Worm (Caenorhabditis elegans) whole organism, late embryonic: Measurements from ENCODE around the gene srw-14.
"Not testable (repeated sequence)": the region's sequence is repeated elsewhere in the genome, so short reads cannot be mapped to it uniquely, and the experiment has no call there.

Experiments
- C08G9.2 ChIP-seq: sonication (generic microtip); optimal IDR thresholded peaks from 2 replicates; lab custom pipeline; 2016; ENCODE audit warnings: mild to moderate bottlenecking, missing genetic modification characterization, moderate library complexity, missing compliant biosample characterization
- C38D4.7 ChIP-seq: fragments of 200-800 bp; sonication (Bioruptor generic); optimal IDR thresholded peaks from 2 replicates; lab custom pipeline; 2018; ENCODE audit warnings: mild to moderate bottlenecking, missing genetic modification characterization, moderate library complexity, missing compliant biosample characterization
- Y22D7AL.16 ChIP-seq: sonication (generic microtip); optimal IDR thresholded peaks from 2 replicates; lab custom pipeline; 2016; ENCODE audit warnings: missing genetic modification characterization, missing compliant biosample characterization
- ama-1 ChIP-seq: fragments of 150-350 bp; optimal IDR thresholded peaks from 2 replicates; lab custom pipeline; 2014
- ceh-14 ChIP-seq: sonication (generic microtip); optimal IDR thresholded peaks from 2 replicates; lab custom pipeline; 2016; ENCODE audit warnings: missing genotype, missing genetic modification characterization, missing compliant biosample characterization
- ceh-18 ChIP-seq: sonication (generic microtip); optimal IDR thresholded peaks from 2 replicates; lab custom pipeline; 2016; ENCODE audit warnings: missing genetic modification characterization, missing compliant biosample characterization
- ceh-31 ChIP-seq: sonication (generic microtip); optimal IDR thresholded peaks from 2 replicates; lab custom pipeline; 2016; ENCODE audit warnings: missing genetic modification characterization, missing compliant biosample characterization
- ceh-48 ChIP-seq: sonication (generic microtip); optimal IDR thresholded peaks from 2 replicates; lab custom pipeline; 2016; ENCODE audit warnings: missing genetic modification characterization, inconsistent platforms, missing compliant biosample characterization
- ceh-6 ChIP-seq: fragments of 200-800 bp; sonication (Bioruptor generic); optimal IDR thresholded peaks from 2 replicates; lab custom pipeline; 2018; ENCODE audit warnings: mild to moderate bottlenecking, missing genetic modification characterization, missing compliant biosample characterization
- ceh-9 ChIP-seq: sonication (generic microtip); optimal IDR thresholded peaks from 2 replicates; lab custom pipeline; 2016; ENCODE audit warnings: mild to moderate bottlenecking, missing genetic modification characterization, inconsistent platforms, missing compliant biosample characterization
- dmd-4 ChIP-seq: sonication (generic microtip); optimal IDR thresholded peaks from 2 replicates; lab custom pipeline; 2016; ENCODE audit warnings: borderline replicate concordance, missing genetic modification characterization, missing compliant biosample characterization
- elt-2 ChIP-seq: sonication (generic microtip); optimal IDR thresholded peaks from 2 replicates; lab custom pipeline; 2016; ENCODE audit warnings: missing genetic modification reagents, missing genetic modification characterization, missing compliant biosample characterization
- fax-1 ChIP-seq: sonication (generic microtip); optimal IDR thresholded peaks from 2 replicates; lab custom pipeline; 2016; ENCODE audit warnings: missing genotype, missing genetic modification characterization, missing compliant biosample characterization
- hlh-13 ChIP-seq: fragments of 200-800 bp; sonication (Bioruptor generic); optimal IDR thresholded peaks from 2 replicates; lab custom pipeline; 2018; ENCODE audit warnings: mild to moderate bottlenecking, missing genetic modification characterization, missing compliant biosample characterization
- hlh-6 ChIP-seq: sonication (generic microtip); optimal IDR thresholded peaks from 2 replicates; lab custom pipeline; 2016; ENCODE audit warnings: missing genotype, missing genetic modification characterization, missing compliant biosample characterization
- lim-6 ChIP-seq: sonication (generic microtip); optimal IDR thresholded peaks from 2 replicates; lab custom pipeline; 2016; ENCODE audit warnings: missing genetic modification characterization, missing compliant biosample characterization
- madf-2 ChIP-seq: sonication (generic microtip); optimal IDR thresholded peaks from 2 replicates; lab custom pipeline; 2017; ENCODE audit warnings: missing genetic modification characterization, missing compliant biosample characterization
- mec-3 ChIP-seq: sonication (generic microtip); optimal IDR thresholded peaks from 2 replicates; lab custom pipeline; 2016; ENCODE audit warnings: borderline replicate concordance, missing genetic modification characterization, missing compliant biosample characterization
- nhr-11 ChIP-seq: fragments of 150-350 bp; optimal IDR thresholded peaks from 2 replicates; lab custom pipeline; 2014; ENCODE audit warnings: missing biosample characterization, missing genetic modification characterization
- nhr-232 ChIP-seq: sonication (generic microtip); optimal IDR thresholded peaks from 2 replicates; lab custom pipeline; 2016; ENCODE audit warnings: missing genetic modification characterization, missing compliant biosample characterization
- npax-4 ChIP-seq: sonication (generic microtip); optimal IDR thresholded peaks from 2 replicates; lab custom pipeline; 2016; ENCODE audit warnings: missing genetic modification characterization, missing compliant biosample characterization
- odd-2 ChIP-seq: sonication (generic microtip); optimal IDR thresholded peaks from 2 replicates; lab custom pipeline; 2017; ENCODE audit warnings: antibody characterized with exemption, mild to moderate bottlenecking, missing genetic modification characterization, missing compliant biosample characterization
- pat-9 ChIP-seq: fragments of 200-800 bp; sonication (Bioruptor generic); optimal IDR thresholded peaks from 2 replicates; lab custom pipeline; 2018; ENCODE audit warnings: mild to moderate bottlenecking, missing genetic modification characterization, moderate library complexity, missing compliant biosample characterization
- pax-1 ChIP-seq: fragments of 150-350 bp; optimal IDR thresholded peaks from 2 replicates; lab custom pipeline; 2014; ENCODE audit warnings: missing biosample characterization, missing genetic modification characterization
- pha-2 ChIP-seq: sonication (generic microtip); optimal IDR thresholded peaks from 2 replicates; lab custom pipeline; 2017; ENCODE audit warnings: mild to moderate bottlenecking, missing genetic modification characterization, missing compliant biosample characterization
- pha-4 ChIP-seq: fragments of 150-350 bp; optimal IDR thresholded peaks from 2 replicates; lab custom pipeline; 2018; ENCODE audit warnings: missing biosample characterization, missing genetic modification reagents, missing genetic modification characterization
- pqm-1 ChIP-seq: sonication (generic microtip); optimal IDR thresholded peaks from 2 replicates; lab custom pipeline; 2016; ENCODE audit warnings: missing genetic modification characterization, missing compliant biosample characterization
- pros-1 ChIP-seq: fragments of 150-350 bp; optimal IDR thresholded peaks from 2 replicates; lab custom pipeline; 2014; ENCODE audit warnings: missing biosample characterization, missing genetic modification reagents, missing genetic modification characterization
- ref-2 ChIP-seq: sonication (generic microtip); optimal IDR thresholded peaks from 2 replicates; lab custom pipeline; 2016; ENCODE audit warnings: missing genetic modification characterization, missing compliant biosample characterization
- rnt-1 ChIP-seq: sonication (generic microtip); optimal IDR thresholded peaks from 2 replicates; lab custom pipeline; 2016; ENCODE audit warnings: missing genetic modification characterization, missing compliant biosample characterization
- sdc-2 ChIP-seq: sonication (generic microtip); optimal IDR thresholded peaks from 2 replicates; lab custom pipeline; 2016; ENCODE audit warnings: missing genotype, missing genetic modification characterization, missing compliant biosample characterization
- sox-4 ChIP-seq: sonication (generic microtip); optimal IDR thresholded peaks from 2 replicates; lab custom pipeline; 2017; ENCODE audit warnings: mild to moderate bottlenecking, missing genetic modification characterization, inconsistent platforms, missing compliant biosample characterization
- syd-9 ChIP-seq: sonication (generic microtip); optimal IDR thresholded peaks from 2 replicates; lab custom pipeline; 2016; ENCODE audit warnings: mild to moderate bottlenecking, missing genetic modification characterization, moderate library complexity, missing compliant biosample characterization
- tbx-7 ChIP-seq: sonication (generic microtip); optimal IDR thresholded peaks from 2 replicates; lab custom pipeline; 2016; ENCODE audit warnings: missing genotype, missing genetic modification characterization, missing compliant biosample characterization
- ttx-3 ChIP-seq: sonication (generic microtip); optimal IDR thresholded peaks from 2 replicates; lab custom pipeline; 2016; ENCODE audit warnings: missing genetic modification reagents, missing genetic modification characterization, missing compliant biosample characterization
- unc-86 ChIP-seq: sonication (generic microtip); optimal IDR thresholded peaks from 2 replicates; lab custom pipeline; 2016; ENCODE audit warnings: missing genetic modification characterization, missing compliant biosample characterization
- zip-5 ChIP-seq: sonication (generic microtip); optimal IDR thresholded peaks from 2 replicates; lab custom pipeline; 2016; ENCODE audit warnings: missing genetic modification characterization, missing compliant biosample characterization
- ztf-16 ChIP-seq: sonication (generic microtip); optimal IDR thresholded peaks from 2 replicates; lab custom pipeline; 2017; ENCODE audit warnings: missing genetic modification characterization, missing compliant biosample characterization

Gene srw-14

ce11 chrV:15193909-15194308 lies 31.8 kb upstream of the srw-14 start, which contains the start of gene Y75B12B.13:
Y75B12B.13 (minus strand) TSS chrV:15194009.
- TF ChIP-seq pax-1 (tag; lab: Kevin White, UChicago): no peak
- no peak for TF ChIP-seq pqm-1 (tag; lab: Kevin White, UChicago)
- no peak for TF ChIP-seq ceh-48
- TF ChIP-seq pat-9 (tag; lab: Kevin White, UChicago): no peak
- TF ChIP-seq C38D4.7 (GFP tag; lab: Kevin White, UChicago): no peak
- no peak for TF ChIP-seq unc-86 (tag; lab: Kevin White, UChicago)
- no peak for TF ChIP-seq ceh-18
- no peak for TF ChIP-seq ztf-16 (tag; lab: Kevin White, UChicago)
- TF ChIP-seq sox-4 (tag; lab: Kevin White, UChicago): no peak
- no peak for TF ChIP-seq C08G9.2
- no peak for TF ChIP-seq npax-4 (tag; lab: Kevin White, UChicago)
- TF ChIP-seq tbx-7: no peak
- TF ChIP-seq syd-9 (tag; lab: Kevin White, UChicago): no peak
- no peak for TF ChIP-seq pha-4 (tag; lab: Kevin White, UChicago)
- TF ChIP-seq madf-2 (tag; lab: Kevin White, UChicago): no peak
- TF ChIP-seq odd-2: no peak

ce11 chrV:15197955-15198354 lies 27.8 kb upstream of the srw-14 start, which contains the start of gene srw-1:
srw-1 (plus strand) TSS chrV:15198255.
- TF ChIP-seq hlh-13 (GFP tag; lab: Kevin White, UChicago) (no peak), nhr-232 (tag; lab: Kevin White, UChicago) (no peak), ceh-9 (tag; lab: Kevin White, UChicago) (no peak), Y22D7AL.16 (tag; lab: Kevin White, UChicago) (no peak), ceh-6 (GFP tag; lab: Kevin White, UChicago) (no peak), pros-1 (no peak), hlh-6 (tag; lab: Kevin White, UChicago) (no peak), sdc-2 (no peak), ceh-31 (tag; lab: Kevin White, UChicago) (no peak), zip-5 (tag; lab: Kevin White, UChicago) (no peak)

- no peak for TF ChIP-seq dmd-4 (tag; lab: Kevin White, UChicago)
- TF ChIP-seq ztf-16 (tag; lab: Kevin White, UChicago): no peak
- TF ChIP-seq fax-1 (tag; lab: Kevin White, UChicago): no peak
- TF ChIP-seq nhr-11 (tag; lab: Kevin White, UChicago): no peak
- no peak for TF ChIP-seq pha-4 (tag; lab: Kevin White, UChicago)
- TF ChIP-seq elt-2 (tag; lab: Kevin White, UChicago): no peak
- no peak for TF ChIP-seq mec-3 (tag; lab: Kevin White, UChicago)
- no peak for TF ChIP-seq ref-2 (tag; lab: Kevin White, UChicago)
- no peak for TF ChIP-seq C08G9.2
- TF ChIP-seq ama-1 (lab: Kevin White, UChicago): no peak
- no peak for TF ChIP-seq pha-2 (tag; lab: Kevin White, UChicago)
- TF ChIP-seq lim-6 (tag; lab: Kevin White, UChicago): no peak
- no peak for TF ChIP-seq ceh-14 (tag; lab: Kevin White, UChicago)
- TF ChIP-seq syd-9 (tag; lab: Kevin White, UChicago): no peak
- TF ChIP-seq rnt-1 (tag; lab: Kevin White, UChicago): no peak
Observed at ce11 chrV:15199768-15200167, 26.0 kb upstream of the srw-14 start, which contains the start of gene Y75B12B.10. Y75B12B.10 (plus strand) TSS chrV:15200068.

ce11 chrV:15207681-15208080 lies 18.1 kb upstream of the srw-14 start, which contains the start of gene C41G6.12:
C41G6.12 (minus strand) TSS chrV:15207781.
- TF ChIP-seq hlh-6 (tag; lab: Kevin White, UChicago); odd-2; ttx-3 (tag; lab: Kevin White, UChicago): not testable (repeated sequence)
